Fruit fly (Drosophila melanogaster) whole organism, wandering third instar larva: ENCODE results near the gene CG11686.
A peak's percentile ranks its signal among the peaks of the same experiment; 100 is the strongest.

Source experiments
- Abd-B ChIP-seq: fragments of >200 bp; optimal IDR thresholded peaks from 2 replicates; lab custom pipeline; 2017; ENCODE audit warnings: missing biosample characterization, missing genetic modification characterization
- CG32264 ChIP-seq: fragments of 200-800 bp; sonication (Bioruptor generic); optimal IDR thresholded peaks from 2 replicates; lab custom pipeline; 2016; ENCODE audit warnings: missing biosample characterization, missing genetic modification characterization
- CG9705 ChIP-seq: fragments of 200-800 bp; sonication (Bioruptor generic); optimal IDR thresholded peaks from 2 replicates; lab custom pipeline; 2018; ENCODE audit warnings: missing biosample characterization, mild to moderate bottlenecking, missing genetic modification characterization
- Dfd ChIP-seq: fragments of >200 bp; optimal IDR thresholded peaks from 2 replicates; lab custom pipeline; 2017; ENCODE audit warnings: missing biosample characterization, missing genetic modification characterization
- Dif ChIP-seq: fragments of 200-275, 200-300 bp; sonication (Bioruptor generic); optimal IDR thresholded peaks from 2 replicates; lab custom pipeline; 2018; ENCODE audit warnings: missing biosample characterization, missing genetic modification characterization; ENCODE audit not compliant: partially characterized antibody
- GATAd ChIP-seq: sonication (Bioruptor generic); optimal IDR thresholded peaks from 2 replicates; lab custom pipeline; 2016; ENCODE audit warnings: missing biosample characterization, missing genetic modification characterization
- HLH106 ChIP-seq: fragments of 200-800 bp; optimal IDR thresholded peaks from 3 replicates; lab custom pipeline; 2019; ENCODE audit warnings: missing biosample characterization, mild to moderate bottlenecking, missing genetic modification characterization, moderate library complexity
- Hnf4 ChIP-seq: fragments of 200-800 bp; sonication (Bioruptor generic); optimal IDR thresholded peaks from 2 replicates; lab custom pipeline; 2016; ENCODE audit warnings: missing biosample characterization, mild to moderate bottlenecking, missing genetic modification characterization
- Hr78 ChIP-seq: fragments of >200 bp; optimal IDR thresholded peaks from 2 replicates; lab custom pipeline; 2017; ENCODE audit warnings: missing biosample characterization, missing genetic modification characterization
- Hr83 ChIP-seq: fragments of 200-300 bp; sonication (Bioruptor generic); optimal IDR thresholded peaks from 2 replicates; lab custom pipeline; 2016; ENCODE audit warnings: missing biosample characterization, mild to moderate bottlenecking, missing genetic modification characterization, moderate library complexity; ENCODE audit not compliant: poor library complexity, severe bottlenecking
- Jra ChIP-seq: sonication (Bioruptor generic); optimal IDR thresholded peaks from 2 replicates; lab custom pipeline; 2016; ENCODE audit warnings: missing biosample characterization, missing genetic modification characterization
- Mio ChIP-seq: sonication (Bioruptor generic); optimal IDR thresholded peaks from 2 replicates; lab custom pipeline; 2016; ENCODE audit warnings: missing biosample characterization, missing genetic modification characterization
- Myc ChIP-seq: fragments of >200 bp; optimal IDR thresholded peaks from 2 replicates; lab custom pipeline; 2017
- OdsH ChIP-seq: fragments of 200-800 bp; sonication (Bioruptor generic); optimal IDR thresholded peaks from 2 replicates; lab custom pipeline; 2016; ENCODE audit warnings: missing biosample characterization, mild to moderate bottlenecking, missing genetic modification characterization
- Rel ChIP-seq, 2 experiments: fragments of 200-800 bp; sonication (Bioruptor generic) in 1 of 2; optimal IDR thresholded peaks; 2 replicates in 1 of 2; 3 replicates in 1 of 2; lab custom pipeline; 2016 to 2019; ENCODE audit warnings: mild to moderate bottlenecking in 2 of 2, missing biosample characterization in 2 of 2, missing genetic modification characterization in 2 of 2, moderate library complexity in 1 of 2
- Sp1 ChIP-seq: fragments of 200-800 bp; sonication (Bioruptor generic); optimal IDR thresholded peaks from 3 replicates; lab custom pipeline; 2019; ENCODE audit warnings: missing biosample characterization, mild to moderate bottlenecking, missing genetic modification characterization, moderate library complexity
- Vsx2 ChIP-seq: fragments of 200-300, 225-300 bp; sonication (Bioruptor generic); optimal IDR thresholded peaks from 2 replicates; lab custom pipeline; 2018; ENCODE audit warnings: missing biosample characterization, missing genetic modification characterization; ENCODE audit not compliant: partially characterized antibody
- br ChIP-seq: fragments of 200-800 bp; sonication (Bioruptor generic); optimal IDR thresholded peaks from 2 replicates; lab custom pipeline; 2016; ENCODE audit warnings: missing biosample characterization, missing genetic modification characterization
- brk ChIP-seq: fragments of 200-800 bp; sonication (Bioruptor generic); optimal IDR thresholded peaks from 2 replicates; lab custom pipeline; 2016; ENCODE audit warnings: missing biosample characterization, mild to moderate bottlenecking, missing genetic modification characterization
- dl ChIP-seq, 2 experiments: fragments of 175-275, 200-275 bp in 1 of 2; fragments of 200-275 bp in 1 of 2; sonication (Bioruptor generic); optimal IDR thresholded peaks; lab custom pipeline; 2018; ENCODE audit warnings: mild to moderate bottlenecking in 2 of 2, missing biosample characterization in 2 of 2, missing genetic modification characterization in 2 of 2, moderate library complexity in 2 of 2; ENCODE audit not compliant: partially characterized antibody in 2 of 2, insufficient read depth in 1 of 2
- ey ChIP-seq: fragments of 200-800 bp; sonication (Bioruptor generic); optimal IDR thresholded peaks from 2 replicates; lab custom pipeline; 2016; ENCODE audit warnings: missing biosample characterization, missing genetic modification characterization
- foxo ChIP-seq, 2 experiments: fragments of 200-800 bp; sonication (Bioruptor generic); optimal IDR thresholded peaks; 2 replicates in 1 of 2; 3 replicates in 1 of 2; lab custom pipeline; 2016 to 2017; ENCODE audit warnings: missing biosample characterization in 2 of 2, missing genetic modification characterization in 2 of 2
- fru ChIP-seq: fragments of 200-800 bp; sonication (Bioruptor generic); optimal IDR thresholded peaks from 3 replicates; lab custom pipeline; 2016; ENCODE audit warnings: missing biosample characterization, mild to moderate bottlenecking, missing genetic modification characterization
- jim ChIP-seq: fragments of 175-275, 200-325 bp; sonication (Bioruptor generic); optimal IDR thresholded peaks from 2 replicates; lab custom pipeline; 2016; ENCODE audit warnings: missing biosample characterization, mild to moderate bottlenecking, missing genetic modification characterization
- lola ChIP-seq: fragments of >200 bp; optimal IDR thresholded peaks from 2 replicates; lab custom pipeline; 2017; ENCODE audit warnings: missing biosample characterization, missing genetic modification characterization
- pan ChIP-seq: fragments of >200 bp; optimal IDR thresholded peaks from 2 replicates; lab custom pipeline; 2017
- rgr ChIP-seq: fragments of 200-800 bp; sonication (Bioruptor generic); optimal IDR thresholded peaks from 3 replicates; lab custom pipeline; 2016; ENCODE audit warnings: missing biosample characterization, mild to moderate bottlenecking, missing genetic modification characterization
- sage ChIP-seq: fragments of 200-800 bp; sonication (Bioruptor generic); optimal IDR thresholded peaks from 2 replicates; lab custom pipeline; 2016; ENCODE audit warnings: missing biosample characterization, mild to moderate bottlenecking, missing genetic modification characterization
- sv ChIP-seq: fragments of 200-800 bp; sonication (Bioruptor generic); optimal IDR thresholded peaks from 3 replicates; lab custom pipeline; 2016; ENCODE audit warnings: missing biosample characterization, missing genetic modification characterization
- tai ChIP-seq: sonication (Bioruptor generic); optimal IDR thresholded peaks from 2 replicates; lab custom pipeline; 2016; ENCODE audit warnings: missing biosample characterization, missing genetic modification characterization
- woc ChIP-seq: sonication (Bioruptor generic); optimal IDR thresholded peaks from 2 replicates; lab custom pipeline; 2016; ENCODE audit warnings: missing biosample characterization, mild to moderate bottlenecking, missing genetic modification characterization

The CG11686 gene

DNA sequence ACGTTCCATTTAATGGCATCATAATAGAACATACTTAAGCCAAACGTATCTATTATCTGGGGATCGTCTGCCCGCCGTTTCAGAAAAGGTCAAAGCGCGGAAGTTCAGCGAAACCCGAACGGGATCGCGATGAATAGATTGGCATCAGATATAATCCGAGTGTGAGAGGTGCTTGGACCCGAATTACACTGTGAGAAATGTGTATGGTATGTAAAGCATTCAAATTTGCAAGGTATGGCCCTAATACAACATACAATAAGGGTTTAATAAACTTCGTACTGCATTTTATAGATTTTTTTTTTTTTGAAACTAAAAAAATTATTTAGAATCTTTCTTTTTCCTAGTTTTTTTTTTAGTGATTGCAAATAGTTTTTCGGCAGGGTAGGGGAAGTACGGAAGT is 41.4 kb upstream of the CG11686 start:
- TF ChIP-seq fru (GFP tag; lab: Kevin White, UChicago) (no peak), foxo (GFP tag; optimal IDR thresholded peaks at IDR 0.05; lab: Kevin White, UChicago) (no peak), ey (GFP tag; lab: Kevin White, UChicago) (no peak), Abd-B (GFP tag; lab: Kevin White, UChicago) (no peak), Hr78 (GFP tag; lab: Kevin White, UChicago) (no peak)
- TF ChIP-seq, all 38 proteins: peak for 0

DNA sequence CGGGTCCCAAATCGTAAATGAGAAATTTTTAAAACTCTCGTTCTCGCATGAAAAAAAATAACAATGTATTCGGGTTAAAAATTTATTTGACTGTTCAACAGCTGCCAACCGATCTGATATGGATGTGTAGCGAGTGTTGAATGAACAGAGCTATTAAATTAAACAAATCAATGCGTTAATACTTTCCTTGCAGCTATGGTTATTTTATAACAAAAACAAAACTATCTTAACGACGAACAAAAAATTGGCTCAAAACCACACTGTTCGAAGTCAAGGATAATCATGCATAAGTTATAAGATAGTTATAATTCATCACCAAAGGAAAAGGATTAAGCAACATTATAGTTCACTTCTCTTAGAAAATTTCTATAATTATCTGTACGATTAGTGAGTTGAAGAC is 39.7 kb upstream of the CG11686 start, which contains the start of gene CG8476:
Gene CG8476 (minus strand): TSS at position 101 of the 400 bp plus-strand sequence.
- TF ChIP-seq lola (GFP tag; lab: Kevin White, UChicago) (no peak), Dif (GFP tag; lab: Kevin White, UChicago) (no peak), Myc (lab: Kevin White, UChicago) (no peak), CG32264 (GFP tag; lab: Kevin White, UChicago) (no peak), Dfd (GFP tag; lab: Kevin White, UChicago) (no peak), Vsx2 (GFP tag; lab: Kevin White, UChicago) (no peak), fru (GFP tag; lab: Kevin White, UChicago) (no peak), OdsH (GFP tag; lab: Kevin White, UChicago) (no peak), CG9705 (no peak), brk (GFP tag; lab: Kevin White, UChicago) (no peak), Jra (GFP tag; lab: Kevin White, UChicago) (no peak), rgr (GFP tag; lab: Kevin White, UChicago) (no peak), Hnf4 (GFP tag; lab: Kevin White, UChicago) (no peak), Mio (GFP tag; lab: Kevin White, UChicago) (no peak), Hr83 (no peak), HLH106 (tag; lab: Kevin White, UChicago) (no peak), pan (lab: Kevin White, UChicago) (no peak), tai (GFP tag; lab: Kevin White, UChicago) (no peak), dl (GFP tag; optimal IDR thresholded peaks at IDR 0.05; lab: Kevin White, UChicago; ENCODE audit: insufficient read depth in 1 of 2, partially characterized antibody in 2 of 2) (no peak), sage (GFP tag; lab: Kevin White, UChicago) (no peak)

DNA sequence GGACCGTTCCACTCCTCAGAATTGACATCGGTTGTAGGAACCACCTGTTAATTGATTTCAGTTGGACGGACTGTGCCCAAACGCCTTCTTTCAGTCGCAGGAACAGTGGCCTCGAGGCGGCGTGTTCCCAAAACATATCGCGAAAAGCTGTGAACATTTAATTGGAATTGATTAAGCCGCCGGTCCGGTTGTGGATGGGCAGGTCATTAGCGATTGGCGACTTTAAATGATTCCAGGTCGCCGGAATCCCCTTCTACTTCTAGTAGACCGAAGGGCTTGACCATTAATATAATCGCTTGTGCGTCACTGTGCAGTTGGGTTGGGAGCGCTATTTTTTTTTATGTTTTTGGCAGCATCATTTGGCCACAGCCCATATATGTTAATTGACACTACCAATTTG is 38.3 kb upstream of the CG11686 start:
- TF ChIP-seq Hr78 (GFP tag; lab: Kevin White, UChicago) (no peak), fru (GFP tag; lab: Kevin White, UChicago) (no peak), Myc (lab: Kevin White, UChicago) (no peak), brk (GFP tag; lab: Kevin White, UChicago) (no peak), CG32264 (GFP tag; lab: Kevin White, UChicago) (no peak), GATAd (GFP tag; lab: Kevin White, UChicago) (no peak), rgr (GFP tag; lab: Kevin White, UChicago) (no peak)

DNA sequence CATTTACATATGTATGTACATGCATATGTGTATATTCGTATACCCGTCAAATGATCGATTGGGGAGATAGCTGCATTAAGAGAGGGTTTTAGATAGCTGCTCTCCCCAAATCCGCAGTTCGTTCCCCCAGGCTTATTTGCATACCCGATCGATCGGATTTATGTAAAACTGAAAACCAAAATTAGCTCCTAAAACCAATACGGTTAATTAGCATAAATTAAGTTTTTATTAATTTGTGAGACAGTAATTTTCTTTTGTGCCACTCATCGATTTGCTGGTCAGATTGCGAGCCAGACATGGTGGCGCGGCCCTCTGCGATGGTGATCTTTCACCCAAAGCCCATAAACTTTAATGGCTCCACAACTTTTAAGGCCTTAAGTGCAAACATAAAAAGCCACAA is 29.0 kb upstream of the CG11686 start:
- TF ChIP-seq woc (GFP tag; lab: Kevin White, UChicago) (no peak), sv (no peak), foxo (GFP tag; optimal IDR thresholded peaks at IDR 0.05; lab: Kevin White, UChicago) (no peak), Sp1 (GFP tag; lab: Kevin White, UChicago) (no peak), jim (no peak), br (GFP tag; lab: Kevin White, UChicago) (no peak), OdsH (GFP tag; lab: Kevin White, UChicago) (no peak), ey (GFP tag; lab: Kevin White, UChicago) (no peak)

DNA sequence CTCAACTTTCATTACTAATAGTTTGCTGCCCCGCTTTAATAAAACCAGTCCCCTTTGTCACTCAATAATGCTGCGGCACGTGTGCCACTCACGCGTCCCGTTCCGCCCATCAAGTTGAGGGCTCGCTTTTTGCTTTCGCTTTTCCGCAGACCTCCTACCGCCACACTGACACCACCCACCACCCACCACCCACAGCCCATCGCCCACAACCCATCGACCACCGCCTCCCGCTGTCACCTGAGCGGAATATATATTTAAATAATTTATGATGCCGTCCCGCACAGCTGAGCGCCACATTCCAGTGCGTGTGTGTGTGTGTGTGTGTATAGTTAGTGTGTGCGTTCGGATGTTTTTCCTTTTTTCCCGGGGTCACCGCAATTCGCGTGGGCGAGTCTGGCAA is 18.4 kb upstream of the CG11686 start:
- no peak for TF ChIP-seq Rel (GFP tag; optimal IDR thresholded peaks at IDR 0.05; lab: Kevin White, UChicago)
- no peak for TF ChIP-seq Rel (tag; optimal IDR thresholded peaks at IDR 0.05; lab: Kevin White, UChicago)
- peak; percentile 63 for TF ChIP-seq Dfd (GFP tag; lab: Kevin White, UChicago)
